Fruit fly (Drosophila melanogaster) whole organism, embryonic: ENCODE results near the gene CG9992.

Experiments
- ATbp ChIP-seq: fragments of 200-800 bp; sonication (Bioruptor generic); optimal IDR thresholded peaks from 2 replicates; lab custom pipeline; 2017; ENCODE audit warnings: missing biosample characterization, mild to moderate bottlenecking, missing genetic modification characterization, missing genetic modification reagents
- Atf3 ChIP-seq: fragments of 200-800 bp; sonication (Bioruptor generic); optimal IDR thresholded peaks from 3 replicates; lab custom pipeline; 2016; ENCODE audit warnings: missing biosample characterization, missing genetic modification characterization
- Atf6 ChIP-seq: fragments of 200-800 bp; sonication (Bioruptor generic); IDR thresholded peaks from 2 replicates; pipeline ENCODE4 v1.3.6; 2022; ENCODE audit warnings: missing biosample characterization, missing genetic modification characterization
- CG10366 ChIP-seq: fragments of 200-800 bp; sonication (Bioruptor generic); IDR thresholded peaks from 2 replicates; pipeline ENCODE4 v1.3.6; 2022; ENCODE audit warnings: missing biosample characterization, missing genetic modification characterization
- CG12071 ChIP-seq: fragments of 200-800 bp; sonication (Bioruptor generic); optimal IDR thresholded peaks from 3 replicates; lab custom pipeline; 2018; ENCODE audit warnings: missing biosample characterization, mild to moderate bottlenecking, missing genetic modification characterization
- CG12769 ChIP-seq: fragments of 200-800 bp; sonication (Bioruptor generic); optimal IDR thresholded peaks from 2 replicates; lab custom pipeline; 2019; ENCODE audit warnings: missing biosample characterization, mild to moderate bottlenecking, missing genetic modification characterization, moderate library complexity
- CG12942 ChIP-seq: fragments of 200-800 bp; sonication (Bioruptor generic); optimal IDR thresholded peaks from 3 replicates; lab custom pipeline; 2016; ENCODE audit warnings: missing biosample characterization, missing genetic modification characterization
- CG15479 ChIP-seq: fragments of 200-800 bp; sonication (Bioruptor generic); optimal IDR thresholded peaks from 3 replicates; lab custom pipeline; 2019; ENCODE audit warnings: missing biosample characterization, mild to moderate bottlenecking, missing genetic modification characterization, moderate library complexity
- CG16863 ChIP-seq: fragments of 200-800 bp; sonication (Bioruptor generic); optimal IDR thresholded peaks from 3 replicates; lab custom pipeline; 2016; ENCODE audit warnings: missing biosample characterization, missing genetic modification characterization
- CG17186 ChIP-seq: fragments of 200-800 bp; sonication (Bioruptor generic); optimal IDR thresholded peaks from 3 replicates; lab custom pipeline; 2017; ENCODE audit warnings: missing biosample characterization, missing genetic modification reagents, missing genetic modification characterization
- CG18011 ChIP-seq: fragments of 200-800 bp; sonication (Bioruptor generic); optimal IDR thresholded peaks from 2 replicates; lab custom pipeline; 2017; ENCODE audit warnings: missing biosample characterization, missing genetic modification characterization, mild to moderate bottlenecking, moderate library complexity, missing genotype
- CG2199 ChIP-seq: fragments of 200-800 bp; sonication (Bioruptor generic); IDR thresholded peaks from 3 replicates; pipeline ENCODE4 v1.3.6; 2022; ENCODE audit warnings: missing biosample characterization, missing genetic modification characterization
- CG2889 ChIP-seq: fragments of 200-800 bp; sonication (Bioruptor generic); IDR thresholded peaks from 3 replicates; pipeline ENCODE4 v1.3.6; 2022; ENCODE audit warnings: missing biosample characterization, missing genetic modification characterization
- CG31224 ChIP-seq: fragments of 200-800 bp; sonication (Bioruptor generic); IDR thresholded peaks from 2 replicates; pipeline ENCODE4 v1.3.6; 2022; ENCODE audit warnings: missing biosample characterization, missing genetic modification characterization
- CG4328 ChIP-seq: fragments of 200-800 bp; sonication (Bioruptor generic); optimal IDR thresholded peaks from 3 replicates; lab custom pipeline; 2017; ENCODE audit warnings: missing biosample characterization, missing genetic modification reagents, missing genetic modification characterization
- CG43689 ChIP-seq: fragments of 200-800 bp; sonication (Bioruptor generic); IDR thresholded peaks from 2 replicates; pipeline ENCODE4 v1.3.6; 2022; ENCODE audit warnings: missing biosample characterization, missing genetic modification characterization
- CG4617 ChIP-seq: fragments of 200-800 bp; sonication (Bioruptor generic); optimal IDR thresholded peaks from 3 replicates; lab custom pipeline; 2016; ENCODE audit warnings: missing biosample characterization, missing genetic modification characterization, borderline replicate concordance
- CTCF ChIP-seq: fragments of 200-800 bp; sonication (Bioruptor generic); optimal IDR thresholded peaks from 2 replicates; lab custom pipeline; 2017; ENCODE audit warnings: missing biosample characterization, mild to moderate bottlenecking, missing genetic modification characterization, moderate library complexity
- Dfd ChIP-seq, 2 experiments: fragments of >200 bp; optimal IDR thresholded peaks; 2 replicates each; lab custom pipeline; 2017; ENCODE audit warnings: missing biosample characterization in 2 of 2, missing genetic modification characterization in 2 of 2
- Doc3 ChIP-seq: fragments of 200-800 bp; sonication (Bioruptor generic); IDR thresholded peaks from 3 replicates; pipeline ENCODE4 v1.3.6; 2022; ENCODE audit warnings: missing biosample characterization, missing genetic modification characterization; ENCODE audit not compliant: partially characterized antibody
- Dp ChIP-seq: fragments of 200-800 bp; sonication (Bioruptor generic); optimal IDR thresholded peaks from 2 replicates; lab custom pipeline; 2018; ENCODE audit warnings: missing biosample characterization, mild to moderate bottlenecking, missing genetic modification characterization, moderate library complexity
- Elba2 ChIP-seq: fragments of 200-800 bp; sonication (Bioruptor generic); optimal IDR thresholded peaks from 3 replicates; lab custom pipeline; 2016; ENCODE audit warnings: missing biosample characterization, missing genetic modification characterization
- H15 ChIP-seq: fragments of 200-800 bp; sonication (Bioruptor generic); IDR thresholded peaks from 3 replicates; pipeline ENCODE4 v1.3.6; 2022; ENCODE audit warnings: missing biosample characterization, missing genetic modification characterization
- HLH54F ChIP-seq: fragments of 200-800 bp; sonication (Bioruptor generic); optimal IDR thresholded peaks from 3 replicates; lab custom pipeline; 2016; ENCODE audit warnings: missing biosample characterization, missing genetic modification characterization
- HmgD ChIP-seq: fragments of 200-800 bp; sonication (Bioruptor generic); optimal IDR thresholded peaks from 3 replicates; lab custom pipeline; 2016; ENCODE audit warnings: missing biosample characterization, missing genetic modification characterization
- Kr ChIP-seq: fragments of 200-800 bp; sonication (Bioruptor generic); optimal IDR thresholded peaks from 2 replicates; lab custom pipeline; 2017; ENCODE audit warnings: missing biosample characterization, mild to moderate bottlenecking, missing genetic modification characterization
- Sry-β ChIP-seq: fragments of 200-800 bp; sonication (Bioruptor generic); optimal IDR thresholded peaks from 2 replicates; lab custom pipeline; 2018; ENCODE audit warnings: missing biosample characterization, mild to moderate bottlenecking, missing genetic modification characterization, moderate library complexity
- Xbp1 ChIP-seq: fragments of 200-800 bp; sonication (Bioruptor generic); optimal IDR thresholded peaks from 3 replicates; lab custom pipeline; 2016; ENCODE audit warnings: missing biosample characterization, mild to moderate bottlenecking, missing genetic modification characterization
- ara ChIP-seq: fragments of 200-800 bp; sonication (Bioruptor generic); IDR thresholded peaks from 2 replicates; pipeline ENCODE4 v1.3.6; 2022; ENCODE audit warnings: missing biosample characterization, missing genetic modification characterization
- ato ChIP-seq: fragments of 200-800 bp; sonication (Bioruptor generic); IDR thresholded peaks from 2 replicates; pipeline ENCODE4 v1.3.6; 2022; ENCODE audit warnings: missing biosample characterization, missing genetic modification characterization; ENCODE audit not compliant: partially characterized antibody
- bowl ChIP-seq: fragments of 200-800 bp; sonication (Bioruptor generic); IDR thresholded peaks from 2 replicates; pipeline ENCODE4 v1.3.6; 2022; ENCODE audit warnings: missing biosample characterization, missing genetic modification characterization
- chif ChIP-seq, 2 experiments: fragments of 200-800 bp; sonication (Bioruptor generic); optimal IDR thresholded peaks; 3 replicates each; lab custom pipeline; 2016; ENCODE audit warnings: missing biosample characterization in 2 of 2, missing genetic modification characterization in 2 of 2
- chinmo ChIP-seq: fragments of 200-800 bp; sonication (Bioruptor generic); IDR thresholded peaks from 4 replicates; pipeline ENCODE4 v1.3.6; 2022; ENCODE audit warnings: missing biosample characterization, missing genetic modification characterization; ENCODE audit not compliant: partially characterized antibody
- da ChIP-seq: fragments of 200-800 bp; sonication (Bioruptor generic); optimal IDR thresholded peaks from 2 replicates; lab custom pipeline; 2016; ENCODE audit warnings: missing biosample characterization, missing genetic modification characterization
- en ChIP-seq: fragments of 200-800 bp; sonication (Bioruptor generic); optimal IDR thresholded peaks from 2 replicates; lab custom pipeline; 2016; ENCODE audit warnings: missing biosample characterization, missing genetic modification characterization
- fu2 ChIP-seq: fragments of 200-800 bp; sonication (Bioruptor generic); optimal IDR thresholded peaks from 2 replicates; lab custom pipeline; 2016; ENCODE audit warnings: missing biosample characterization, missing genetic modification characterization
- gsb ChIP-seq: fragments of 200-800 bp; sonication (Bioruptor generic); IDR thresholded peaks from 2 replicates; pipeline ENCODE4 v1.3.6; 2022; ENCODE audit warnings: missing biosample characterization, missing genetic modification characterization
- hbn ChIP-seq: fragments of 200-800 bp; sonication (Bioruptor generic); IDR thresholded peaks from 2 replicates; pipeline ENCODE4 v1.3.6; 2022; ENCODE audit warnings: missing biosample characterization, missing genetic modification characterization; ENCODE audit not compliant: partially characterized antibody
- ind ChIP-seq: fragments of 200-800 bp; sonication (Bioruptor generic); optimal IDR thresholded peaks from 3 replicates; lab custom pipeline; 2016; ENCODE audit warnings: missing biosample characterization, missing genetic modification characterization
- jumu ChIP-seq: fragments of 200-800 bp; sonication (Bioruptor generic); optimal IDR thresholded peaks from 3 replicates; lab custom pipeline; 2016; ENCODE audit warnings: missing biosample characterization, missing genetic modification characterization
- lab ChIP-seq: fragments of 200-800 bp; sonication (Bioruptor generic); optimal IDR thresholded peaks from 3 replicates; lab custom pipeline; 2017; ENCODE audit warnings: missing biosample characterization, missing genetic modification characterization, mild to moderate bottlenecking, moderate library complexity, missing genetic modification reagents
- lbe ChIP-seq: fragments of 200-800 bp; sonication (Bioruptor generic); optimal IDR thresholded peaks from 2 replicates; lab custom pipeline; 2016; ENCODE audit warnings: missing biosample characterization, mild to moderate bottlenecking, missing genetic modification characterization
- mirr ChIP-seq: fragments of 200-800 bp; sonication (Bioruptor generic); optimal IDR thresholded peaks from 3 replicates; lab custom pipeline; 2018; ENCODE audit warnings: missing biosample characterization, mild to moderate bottlenecking, missing genetic modification characterization
- mld ChIP-seq: fragments of 200-800 bp; sonication (Bioruptor generic); IDR thresholded peaks from 3 replicates; pipeline ENCODE4 v1.3.6; 2022; ENCODE audit warnings: missing biosample characterization, missing genetic modification characterization; ENCODE audit not compliant: partially characterized antibody
- prd ChIP-seq, 3 experiments: fragments of >200 bp in 2 of 3; fragments of 200-800 bp in 1 of 3; sonication (Bioruptor generic) in 1 of 3; optimal IDR thresholded peaks in 2 of 3; IDR thresholded peaks in 1 of 3; 2 replicates in 2 of 3; 3 replicates in 1 of 3; pipeline versions ENCODE4 v1.3.6 to Lab custom; 2017 to 2022; ENCODE audit warnings: missing biosample characterization in 1 of 3, missing genetic modification characterization in 1 of 3
- pum ChIP-seq: fragments of 200-800 bp; sonication (Bioruptor generic); optimal IDR thresholded peaks from 2 replicates; lab custom pipeline; 2016; ENCODE audit warnings: missing biosample characterization, missing genetic modification characterization
- sens ChIP-seq: fragments of 200-800 bp; sonication (Bioruptor generic); peaks from one replicate; lab custom pipeline; 2016; ENCODE audit warnings: missing biosample characterization, missing genetic modification characterization
- tio ChIP-seq: fragments of 200-800 bp; sonication (Bioruptor generic); optimal IDR thresholded peaks from 2 replicates; lab custom pipeline; 2017; ENCODE audit warnings: missing biosample characterization, missing genetic modification characterization, inconsistent platforms
- tna ChIP-seq: fragments of 200-800 bp; sonication (Bioruptor generic); IDR thresholded peaks from 2 replicates; pipeline ENCODE4 v1.3.6; 2022; ENCODE audit warnings: missing biosample characterization, missing genetic modification characterization; ENCODE audit not compliant: partially characterized antibody
- vvl ChIP-seq: fragments of 200-800 bp; sonication (Bioruptor generic); IDR thresholded peaks from 2 replicates; pipeline ENCODE4 v1.3.6; 2022; ENCODE audit warnings: missing biosample characterization, missing genetic modification characterization
- zfh1 ChIP-seq: fragments of 200-800 bp; sonication (Bioruptor generic); IDR thresholded peaks from 3 replicates; pipeline ENCODE4 v1.3.6; 2022; ENCODE audit warnings: missing biosample characterization, missing genetic modification characterization

CG9992 gene

DNA sequence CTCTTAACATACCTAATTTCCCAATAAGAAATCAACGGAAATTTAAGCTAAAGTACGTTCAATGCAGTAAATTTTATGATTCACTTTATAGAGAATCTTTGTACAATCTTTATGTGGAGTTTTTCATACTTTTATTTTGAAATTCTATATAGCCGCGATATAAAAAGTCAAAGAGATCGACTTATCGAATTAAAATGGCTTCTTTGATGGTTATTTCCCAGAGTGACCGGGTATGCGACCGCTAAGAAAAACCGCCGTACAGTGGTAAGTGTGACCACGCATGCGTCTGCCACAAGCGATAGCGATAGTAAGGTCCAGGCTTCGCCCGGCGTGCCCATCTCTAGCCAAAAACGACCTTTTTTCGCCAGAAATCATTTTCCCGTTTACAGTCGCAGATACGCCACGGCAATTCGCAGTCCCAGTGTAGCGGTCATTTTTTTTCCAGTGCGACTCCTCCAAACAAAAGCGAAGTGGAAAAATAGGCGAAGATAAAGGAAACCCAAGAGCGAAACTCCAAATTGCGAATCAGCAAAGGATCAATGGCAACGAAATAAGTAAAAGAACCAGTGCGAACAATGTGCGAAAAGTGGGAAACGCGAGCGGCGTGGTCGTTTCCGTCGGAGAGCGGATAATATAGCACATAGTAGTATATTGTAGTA, 37.9 kb upstream of the CG9992 start, which contains the start of gene hang (continued):
- TF ChIP-seq hbn (GFP tag; lab: Robert Waterston, UW) (peak; percentile 67), H15 (GFP tag; lab: Robert Waterston, UW) (0 out of 3 replicates have a peak, but pooled peaks have one; percentile 36), Xbp1 (GFP tag; lab: Kevin White, UChicago) (peak; percentile 23), sens (peak; percentile 65), vvl (peak; percentile 66), bowl (GFP tag; lab: Robert Waterston, UW) (peak; percentile 41; the same call in 1 of the 2 replicates), CG4617 (peak; percentile 32), CG2889 (no peak), mld (GFP tag; lab: Robert Waterston, UW) (peak; percentile 77; the same call in 1 of the 3 replicates), gsb (GFP tag; lab: Robert Waterston, UW) (no peak), da (peak; percentile 4), CTCF (no peak), CG12942 (no peak), fu2 (no peak), mirr (GFP tag; lab: Kevin White, UChicago) (no peak), zfh1 (GFP tag; lab: Robert Waterston, UW) (peak; percentile 49; the same call in 1 of the 3 replicates), pum (GFP tag; lab: Kevin White, UChicago) (no peak), tio (no peak), CG15479 (no peak), Atf3 (no peak), Doc3 (GFP tag; lab: Robert Waterston, UW) (peak; percentile 43; the same call in 1 of the 3 replicates), chif (GFP tag; optimal IDR thresholded peaks at IDR 0.05; lab: Kevin White, UChicago) (no peak), lab (peak; percentile 68), HmgD (peak; percentile 83), chinmo (GFP tag; lab: Robert Waterston, UW) (peak; percentile 42; the same call in 1 of the 4 replicates), Sry-β (GFP tag; lab: Kevin White, UChicago) (no peak), Dfd (GFP tag; optimal IDR thresholded peaks at IDR 0.05; lab: Kevin White, UChicago) (no peak), CG2199 (GFP tag; lab: Robert Waterston, UW) (0 out of 3 replicates have a peak, but pooled peaks have one; percentile 28), CG12071 (GFP tag; lab: Kevin White, UChicago) (peak; percentile 42), prd (optimal IDR thresholded peaks at IDR 0.05; lab: Kevin White, UChicago) (no peak), prd (GFP tag; IDR thresholded peaks at IDR 0.05; lab: Robert Waterston, UW) (peak; percentile 38; the same call in 2 of the 3 replicates), jumu (GFP tag; lab: Kevin White, UChicago) (peak; percentile 0), ATbp (no peak), Kr (no peak), CG18011 (GFP tag; lab: Kevin White, UChicago) (no peak), ind (GFP tag; lab: Kevin White, UChicago) (peak; percentile 10), Atf6 (GFP tag; lab: Robert Waterston, UW) (0 out of 2 replicates have a peak, but pooled peaks have one; percentile 12), HLH54F (GFP tag; lab: Kevin White, UChicago) (no peak), CG31224 (GFP tag; lab: Robert Waterston, UW) (0 out of 2 replicates have a peak, but pooled peaks have one; percentile 6)

dm6 chrX:16421899-16422412, 37.2 kb upstream of the CG9992 start, which contains the start of gene AnxB11:
TSS of gene AnxB11 (minus strand) at chrX:16422265.
- TF ChIP-seq CG4328 (GFP tag; lab: Kevin White, UChicago): no peak
- TF ChIP-seq Elba2 (GFP tag; lab: Kevin White, UChicago): no peak
- no peak for TF ChIP-seq CG10366 (GFP tag; lab: Robert Waterston, UW)
- TF ChIP-seq CG16863: peak; percentile 2
- no peak for TF ChIP-seq CG43689
- no peak for TF ChIP-seq CG17186 (GFP tag; lab: Kevin White, UChicago)
- peak; percentile 70 for TF ChIP-seq Dp (GFP tag; lab: Kevin White, UChicago)
- peak; percentile 76 for TF ChIP-seq ato (GFP tag; lab: Robert Waterston, UW)
- no peak for TF ChIP-seq en (GFP tag; lab: Kevin White, UChicago)
- peak; percentile 24 for TF ChIP-seq CG12769 (tag; lab: Kevin White, UChicago)
- peak; percentile 11 for TF ChIP-seq lbe
- no peak for TF ChIP-seq ara (GFP tag; lab: Robert Waterston, UW)
- peak; percentile 68 for TF ChIP-seq tna (GFP tag; lab: Robert Waterston, UW)
- TF ChIP-seq HLH54F (GFP tag; lab: Kevin White, UChicago): no peak
